Worm (Caenorhabditis elegans): ENCODE results near the gene F44E2.7.
A peak's percentile ranks its signal among the peaks of the same experiment; 100 is the strongest.

Gene F44E2.7

ce11 chrIII:8807246-8807645, 41.0 kb downstream of the F44E2.7 start, which contains the start of gene F54F2.7:
F54F2.7 (minus strand) TSS chrIII:8807346.
- TF ChIP-seq zag-1 (tag; optimal IDR thresholded peaks at IDR 0.05) (no peak), blmp-1 (tag; optimal IDR thresholded peaks at IDR 0.05; ENCODE audit: insufficient read depth) (no peak)

ce11 chrIII:8805815-8806214, 42.5 kb downstream of the F44E2.7 start:
- no peak for TF ChIP-seq nhr-23 (tag; optimal IDR thresholded peaks at IDR 0.05)
- TF ChIP-seq nhr-6 (tag; optimal IDR thresholded peaks at IDR 0.05): no peak
- TF ChIP-seq elt-1 (tag; optimal IDR thresholded peaks at IDR 0.05): no peak
- TF ChIP-seq ztf-1 (GFP tag; conservative IDR thresholded peaks at IDR 0.05): no peak
- TF ChIP-seq unc-39 (tag; optimal IDR thresholded peaks at IDR 0.05): no peak
- no peak for TF ChIP-seq lsy-2 (tag; optimal IDR thresholded peaks at IDR 0.05)
- no peak for TF ChIP-seq lin-13 (GFP tag; optimal IDR thresholded peaks at IDR 0.05)
- TF ChIP-seq lin-11 (tag; optimal IDR thresholded peaks at IDR 0.05): no peak
- TF ChIP-seq sma-3 (GFP tag; optimal IDR thresholded peaks at IDR 0.05): no peak
- no peak for TF ChIP-seq nhr-12 (tag; optimal IDR thresholded peaks at IDR 0.05)
- TF ChIP-seq elt-3 (tag; optimal IDR thresholded peaks at IDR 0.05): no peak
- TF ChIP-seq nhr-77 (tag; optimal IDR thresholded peaks at IDR 0.05): no peak
- no peak for TF ChIP-seq mdl-1 (tag; optimal IDR thresholded peaks at IDR 0.05)
- no peak for TF ChIP-seq nhr-11 (tag; optimal IDR thresholded peaks at IDR 0.05)
- no peak for TF ChIP-seq F13H6.1 (tag; optimal IDR thresholded peaks at IDR 0.05)
- no peak for TF ChIP-seq ama-1 (optimal IDR thresholded peaks at IDR 0.05)

- TF ChIP-seq unc-62 (GFP tag; optimal IDR thresholded peaks at IDR 0.05) (peak; percentile 86), nhr-6 (tag; optimal IDR thresholded peaks at IDR 0.05) (peak; percentile 97), ztf-11 (tag; optimal IDR thresholded peaks at IDR 0.05) (peak; percentile 42), ZK546.5 (tag; optimal IDR thresholded peaks at IDR 0.05) (peak; percentile 45), ceh-16 (tag; optimal IDR thresholded peaks at IDR 0.05) (peak; percentile 90), sma-9 (GFP tag; optimal IDR thresholded peaks at IDR 0.05) (peak; percentile 98), sma-9 (tag; optimal IDR thresholded peaks at IDR 0.05) (peak; percentile 85), egl-27 (tag; optimal IDR thresholded peaks at IDR 0.05) (peak; percentile 99), sem-4 (tag; optimal IDR thresholded peaks at IDR 0.05) (peak; percentile 96), nhr-23 (tag; optimal IDR thresholded peaks at IDR 0.05) (no peak), R02D3.7 (tag; optimal IDR thresholded peaks at IDR 0.05) (no peak), crh-2 (tag; optimal IDR thresholded peaks at IDR 0.05) (peak; percentile 99), lin-11 (tag; optimal IDR thresholded peaks at IDR 0.05) (peak; percentile 92), blmp-1 (tag; optimal IDR thresholded peaks at IDR 0.05; ENCODE audit: insufficient read depth) (peak; percentile 57), ceh-82 (tag; optimal IDR thresholded peaks at IDR 0.05) (peak; percentile 71), lin-39 (tag; optimal IDR thresholded peaks at IDR 0.05) (peak; percentile 92), sma-3 (GFP tag; optimal IDR thresholded peaks at IDR 0.05) (peak; percentile 96), aly-2 (tag; optimal IDR thresholded peaks at IDR 0.05) (no peak), fos-1 (tag; optimal IDR thresholded peaks at IDR 0.05) (peak; percentile 95), ztf-1 (GFP tag; conservative IDR thresholded peaks at IDR 0.05) (no peak), elt-1 (tag; optimal IDR thresholded peaks at IDR 0.05) (no peak), ama-1 (optimal IDR thresholded peaks at IDR 0.05) (peak; percentile 76), elt-3 (tag; optimal IDR thresholded peaks at IDR 0.05) (no peak), nhr-10 (tag; optimal IDR thresholded peaks at IDR 0.05) (no peak), lin-13 (GFP tag; optimal IDR thresholded peaks at IDR 0.05) (peak; percentile 83), mab-5 (tag; optimal IDR thresholded peaks at IDR 0.05) (peak; percentile 38), mdl-1 (tag; optimal IDR thresholded peaks at IDR 0.05) (peak; percentile 87 to 95), peb-1 (tag; optimal IDR thresholded peaks at IDR 0.05) (no peak), skn-1 (tag; optimal IDR thresholded peaks at IDR 0.05) (no peak), unc-55 (GFP tag; optimal IDR thresholded peaks at IDR 0.05) (peak; percentile 97), zag-1 (tag; optimal IDR thresholded peaks at IDR 0.05) (peak; percentile 93), ztf-4 (tag; optimal IDR thresholded peaks at IDR 0.05) (peak; percentile 96), nhr-77 (tag; optimal IDR thresholded peaks at IDR 0.05) (peak; percentile 83), Y55F3AM.14 (GFP tag; optimal IDR thresholded peaks at IDR 0.05) (peak; percentile 92), unc-39 (tag; optimal IDR thresholded peaks at IDR 0.05) (no peak), nhr-25 (tag; optimal IDR thresholded peaks at IDR 0.05) (peak; percentile 98), gmeb-1 (tag; optimal IDR thresholded peaks at IDR 0.05) (peak; percentile 81), C34F6.9 (tag; optimal IDR thresholded peaks at IDR 0.05) (peak; percentile 99), snpc-4 (tag; optimal IDR thresholded peaks at IDR 0.05) (peak; percentile 85), F13H6.1 (tag; optimal IDR thresholded peaks at IDR 0.05) (peak; percentile 100), nhr-21 (tag; optimal IDR thresholded peaks at IDR 0.05) (peak; percentile 95), nhr-11 (tag; optimal IDR thresholded peaks at IDR 0.05) (no peak), nhr-12 (tag; optimal IDR thresholded peaks at IDR 0.05) (no peak), nhr-237 (tag; optimal IDR thresholded peaks at IDR 0.05) (peak; percentile 80), alr-1 (tag; optimal IDR thresholded peaks at IDR 0.05) (peak; percentile 99)
Observed at ce11 chrIII:8801864-8802818, 46.1 kb downstream of the F44E2.7 start.

All from whole organism, L2 larva.